Worm (Caenorhabditis elegans) whole organism, L4/young adult: Measurements from ENCODE around the gene hpo-10.

Source experiments
- W03F9.2 ChIP-seq: fragments of 150-350 bp; optimal IDR thresholded peaks from 2 replicates; lab custom pipeline; 2014; ENCODE audit warnings: missing biosample characterization, missing genetic modification characterization
- dao-5 ChIP-seq: sonication (generic microtip); optimal IDR thresholded peaks from 2 replicates; lab custom pipeline; 2016; ENCODE audit warnings: missing genotype, missing genetic modification characterization, moderate library complexity, missing compliant biosample characterization
- him-1 ChIP-seq: sonication (generic microtip); optimal IDR thresholded peaks from 2 replicates; lab custom pipeline; 2016; ENCODE audit warnings: missing genotype, missing genetic modification reagents, missing genetic modification characterization, missing compliant biosample characterization

Gene hpo-10

DNA sequence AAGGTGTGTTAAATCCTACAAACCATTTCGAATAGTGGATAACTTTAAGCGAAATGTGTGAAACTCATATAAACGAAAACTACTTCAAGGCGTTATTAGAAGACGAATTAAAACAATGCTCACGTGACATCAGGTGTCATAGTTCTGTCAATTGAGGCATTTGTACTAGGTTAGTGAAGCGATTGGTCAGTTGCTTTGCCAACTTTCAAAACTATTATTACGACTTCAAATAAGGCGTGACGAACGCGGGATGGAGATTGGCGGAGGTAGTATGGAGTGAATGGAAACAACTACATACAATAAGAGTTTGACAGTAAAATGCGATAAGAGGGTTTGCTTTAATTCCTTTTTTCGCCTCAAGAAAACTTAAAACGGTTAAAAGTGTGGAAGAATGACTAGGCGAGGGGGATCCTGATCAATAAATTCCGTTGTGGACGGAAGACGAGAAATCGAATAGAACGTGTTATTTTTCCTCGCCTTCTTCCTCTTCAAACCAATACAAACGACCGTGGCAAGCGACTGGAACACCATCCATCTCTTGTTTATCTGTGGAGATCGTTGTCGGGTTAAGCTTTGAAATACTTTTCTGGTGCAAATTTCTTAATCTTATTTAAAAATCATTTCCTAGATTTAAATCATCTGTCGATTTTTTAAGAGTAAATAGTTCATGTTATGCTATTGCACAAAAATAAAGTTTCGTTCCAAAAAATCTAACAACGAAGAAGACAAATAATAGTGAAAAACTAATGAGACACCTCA, 38.3 kb upstream of the hpo-10 start:
- TF ChIP-seq dao-5 (tag; lab: Kevin White, UChicago) (no peak), him-1 (tag; lab: Kevin White, UChicago) (no peak), W03F9.2 (tag; lab: Kevin White, UChicago) (no peak)

DNA sequence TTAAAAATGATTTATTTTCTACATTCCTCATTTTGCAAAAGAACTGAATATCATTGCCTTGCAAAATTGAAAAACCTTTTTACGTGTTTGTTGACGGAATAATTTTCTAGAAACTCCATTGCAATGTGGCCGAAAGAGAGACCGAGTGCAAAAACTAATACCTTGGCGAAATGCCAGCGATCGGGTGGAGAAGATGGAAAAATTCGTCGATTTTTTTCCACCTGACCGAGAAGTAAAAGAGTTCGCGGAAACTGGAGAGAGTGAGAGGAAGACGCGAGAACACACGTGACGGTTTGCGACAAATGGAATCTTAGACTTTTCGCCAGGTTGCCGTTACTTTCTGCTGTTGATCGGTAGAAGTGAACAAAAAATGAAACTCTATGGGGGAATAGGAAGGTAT, 37.6 kb upstream of the hpo-10 start:
- no peak for TF ChIP-seq him-1 (tag; lab: Kevin White, UChicago)

DNA sequence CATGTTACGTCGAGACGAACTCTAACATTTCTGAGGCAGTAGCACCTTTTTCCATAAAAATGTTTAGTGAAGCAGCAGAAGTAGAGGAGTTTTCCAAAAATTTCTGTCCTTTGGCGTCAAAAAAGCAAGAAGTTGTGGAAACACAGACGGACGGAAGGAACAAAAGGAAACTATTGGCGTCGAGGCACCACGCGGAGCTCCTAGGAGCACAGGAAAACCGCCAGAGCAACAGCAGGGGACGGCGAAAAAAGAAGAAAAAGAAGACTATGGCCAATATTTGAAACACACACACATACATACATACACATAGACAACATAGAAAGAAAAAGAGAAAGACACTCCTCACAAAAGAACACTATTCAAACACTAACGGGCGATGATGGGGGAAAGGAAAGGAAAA, 36.4 kb upstream of the hpo-10 start:
- TF ChIP-seq dao-5 (tag; lab: Kevin White, UChicago) (no peak), W03F9.2 (tag; lab: Kevin White, UChicago) (no peak)

DNA sequence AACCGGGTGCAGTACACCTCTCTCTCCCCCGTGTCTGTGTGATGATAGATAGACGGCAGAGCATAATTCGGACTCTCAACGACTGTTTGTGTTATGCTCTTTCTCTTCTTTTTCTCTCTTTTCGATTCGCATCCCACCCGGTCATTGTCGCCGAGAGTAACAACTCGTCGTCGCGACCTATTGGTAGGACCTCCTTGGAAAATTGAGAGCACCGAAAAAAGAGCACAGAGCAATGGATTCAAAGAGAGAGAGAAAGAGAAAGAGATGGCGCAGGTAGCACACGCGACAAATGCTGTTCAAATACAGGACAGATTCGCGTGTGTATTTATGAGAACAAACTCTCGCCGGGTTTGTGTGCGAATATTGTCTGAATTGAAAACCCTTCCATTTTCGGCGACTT, 35.6 kb upstream of the hpo-10 start:
- TF ChIP-seq W03F9.2 (tag; lab: Kevin White, UChicago) (no peak), dao-5 (tag; lab: Kevin White, UChicago) (no peak), him-1 (tag; lab: Kevin White, UChicago) (no peak)

DNA sequence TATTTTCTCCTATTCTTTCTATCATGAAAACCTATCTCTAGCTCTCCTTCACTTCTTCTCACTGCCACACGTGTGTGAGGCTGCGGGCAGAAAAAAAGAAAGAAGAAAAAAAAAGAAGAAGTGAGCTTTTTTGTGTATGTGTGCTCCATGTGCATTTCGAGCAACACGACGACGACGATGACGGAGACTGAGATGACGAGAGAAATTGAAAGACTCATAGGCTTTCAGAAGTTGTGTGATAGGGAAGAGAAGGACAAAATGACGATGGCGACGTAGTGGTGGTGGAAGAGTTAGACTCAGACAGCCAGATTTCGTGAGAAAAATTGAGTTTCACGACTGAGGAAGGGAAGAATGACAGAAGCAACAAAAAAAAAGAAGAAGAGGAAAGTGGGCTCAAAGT, 33.8 kb upstream of the hpo-10 start:
- TF ChIP-seq dao-5 (tag; lab: Kevin White, UChicago) = no peak
- no peak for TF ChIP-seq W03F9.2 (tag; lab: Kevin White, UChicago)
- TF ChIP-seq him-1 (tag; lab: Kevin White, UChicago) = peak; percentile 83

DNA sequence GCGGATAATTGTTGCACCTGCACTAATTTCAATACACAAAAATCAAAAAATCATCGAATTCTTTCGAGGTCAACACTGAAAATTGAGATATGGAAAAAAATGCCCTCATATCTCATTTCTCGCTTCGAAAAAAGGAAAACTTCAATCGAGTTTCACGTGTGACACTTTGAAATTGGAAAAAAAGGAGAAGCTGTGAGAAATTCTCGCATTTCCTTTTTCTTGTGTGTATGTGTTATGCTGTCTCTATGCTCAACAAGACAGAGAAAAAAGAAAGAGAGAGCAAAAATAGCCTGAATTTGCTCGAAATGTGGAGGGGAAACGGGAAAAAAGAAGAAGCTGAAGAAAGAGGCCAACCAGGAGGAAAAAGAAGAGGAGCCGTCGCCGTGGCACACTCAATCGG, 32.9 kb upstream of the hpo-10 start:
- TF ChIP-seq him-1 (tag; lab: Kevin White, UChicago) = no peak
- no peak for TF ChIP-seq dao-5 (tag; lab: Kevin White, UChicago)

DNA sequence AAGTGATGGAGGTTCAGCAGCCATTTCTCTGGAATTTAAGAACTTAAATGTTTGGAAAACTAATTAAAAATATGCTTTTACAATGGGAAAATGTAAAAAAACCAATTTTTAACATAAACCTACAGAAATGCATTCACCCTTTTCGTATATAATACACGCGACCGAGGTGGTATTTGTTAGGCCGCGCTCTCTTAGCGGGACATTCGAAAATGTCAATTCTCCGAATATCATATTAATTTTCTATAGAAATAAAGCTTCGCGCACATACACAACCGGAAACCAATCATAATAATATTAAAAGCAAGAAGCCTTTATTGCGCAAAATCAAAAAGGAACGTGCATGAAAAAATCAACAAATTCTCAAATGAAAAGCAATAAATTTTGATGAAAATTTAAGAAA, 26.0 kb upstream of the hpo-10 start, which contains the start of gene ddx-23:
ddx-23 (minus strand) TSS at position 30 of the 400 bp plus-strand sequence.
- TF ChIP-seq dao-5 (tag; lab: Kevin White, UChicago) (no peak), W03F9.2 (tag; lab: Kevin White, UChicago) (peak; percentile 1)

DNA sequence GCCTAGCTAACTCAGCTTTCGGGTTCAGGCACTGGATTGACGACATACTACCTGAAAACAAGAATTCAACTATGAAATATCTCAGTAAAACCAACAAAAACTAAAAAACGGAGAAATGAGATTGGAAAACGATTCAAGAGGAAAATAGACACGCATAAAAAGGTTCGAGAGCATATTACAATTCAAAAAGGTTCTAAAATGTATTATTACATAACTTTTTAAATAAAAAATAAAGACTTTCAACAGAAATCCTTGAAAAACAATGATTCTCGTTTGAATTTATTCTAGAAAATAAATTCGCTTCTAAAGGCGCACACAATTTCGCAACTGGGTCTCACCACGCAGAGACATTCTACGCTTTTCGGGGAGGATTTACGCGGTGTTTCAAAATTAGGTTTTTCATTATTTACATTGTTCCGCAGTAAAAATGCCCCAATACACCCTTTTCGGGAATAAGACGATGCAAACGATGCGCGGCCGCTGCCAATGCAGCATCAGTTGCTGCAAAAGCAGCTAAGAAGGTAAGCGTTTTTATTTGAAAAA, 23.6 kb upstream of the hpo-10 start, which contains the start of the genes cct-6 and alh-9:
cct-6 (minus strand) TSS at position 51 of the 543 bp plus-strand sequence.
alh-9 (plus strand) TSS at position 382 of the 543 bp plus-strand sequence.
- peak; percentile 94 for TF ChIP-seq W03F9.2 (tag; lab: Kevin White, UChicago)
- no peak for TF ChIP-seq dao-5 (tag; lab: Kevin White, UChicago)

DNA sequence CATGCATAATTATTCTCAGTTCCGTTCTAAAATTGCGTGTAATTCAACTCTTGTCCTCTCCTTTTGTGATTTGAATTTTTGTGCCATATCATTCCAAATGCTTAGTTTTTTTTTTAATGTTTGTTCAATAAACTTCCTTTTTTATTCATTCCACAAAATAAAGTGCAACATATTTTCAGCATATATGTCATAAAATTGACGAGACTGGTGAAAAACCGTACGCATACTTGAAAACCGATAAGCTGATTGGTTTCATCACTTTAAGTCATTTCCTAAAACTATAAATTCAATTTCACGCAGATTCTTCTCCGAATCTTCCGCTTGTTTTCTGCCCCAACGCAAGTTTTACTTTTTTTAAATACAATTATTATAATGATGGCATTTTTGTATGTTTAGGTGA, 20.3 kb upstream of the hpo-10 start, which contains the start of gene dpf-4:
dpf-4 (plus strand) TSS at position 301 of the 400 bp plus-strand sequence.
- no peak for TF ChIP-seq dao-5 (tag; lab: Kevin White, UChicago)
- TF ChIP-seq him-1 (tag; lab: Kevin White, UChicago) = no peak
- TF ChIP-seq W03F9.2 (tag; lab: Kevin White, UChicago) = no peak

DNA sequence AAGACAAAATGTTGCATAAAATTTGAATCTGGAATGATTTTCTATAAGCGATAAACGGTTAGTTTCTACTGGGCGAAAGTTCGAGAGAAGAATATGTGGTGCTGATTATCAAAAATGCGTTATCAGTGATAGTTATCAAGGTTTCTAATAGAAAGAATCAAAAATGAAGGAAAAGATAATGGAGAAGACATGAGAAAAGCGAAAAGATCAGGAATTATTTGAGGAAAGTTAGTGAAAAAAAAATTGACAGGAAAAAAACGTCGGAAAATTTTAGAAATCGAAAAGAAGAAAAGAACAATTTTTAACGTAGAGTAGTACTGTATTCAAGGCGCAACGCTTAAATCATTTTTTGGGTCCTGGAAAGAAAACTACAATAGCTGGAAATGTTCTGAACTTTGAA, 15.5 kb upstream of the hpo-10 start, which contains the start of gene dnpp-1:
dnpp-1 (minus strand) TSS at position 30 of the 400 bp plus-strand sequence.
- TF ChIP-seq dao-5 (tag; lab: Kevin White, UChicago) (no peak), W03F9.2 (tag; lab: Kevin White, UChicago) (peak; percentile 16), him-1 (tag; lab: Kevin White, UChicago) (no peak)

DNA sequence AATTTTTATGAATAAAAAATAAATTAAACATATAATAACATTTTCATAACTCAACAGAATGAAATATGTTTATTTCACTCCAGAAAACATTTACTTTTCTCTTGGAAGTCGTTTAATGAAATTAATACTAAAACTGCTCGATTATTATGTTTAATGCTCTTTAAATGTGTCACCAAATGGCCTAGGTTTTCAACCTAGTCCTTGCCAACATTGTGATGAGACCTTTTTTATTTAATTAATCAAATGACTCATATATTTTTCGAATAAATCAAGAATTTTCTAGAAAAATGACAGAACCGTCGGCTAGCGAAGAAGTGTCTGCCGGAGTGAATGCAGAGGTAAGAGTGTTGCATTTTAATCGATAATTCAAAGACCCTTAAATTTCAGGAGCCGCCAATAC, 15.0 kb upstream of the hpo-10 start, which contains the start of gene rabn-5:
rabn-5 (plus strand) TSS at position 284 of the 400 bp plus-strand sequence.
- TF ChIP-seq him-1 (tag; lab: Kevin White, UChicago) (no peak), dao-5 (tag; lab: Kevin White, UChicago) (no peak)

DNA sequence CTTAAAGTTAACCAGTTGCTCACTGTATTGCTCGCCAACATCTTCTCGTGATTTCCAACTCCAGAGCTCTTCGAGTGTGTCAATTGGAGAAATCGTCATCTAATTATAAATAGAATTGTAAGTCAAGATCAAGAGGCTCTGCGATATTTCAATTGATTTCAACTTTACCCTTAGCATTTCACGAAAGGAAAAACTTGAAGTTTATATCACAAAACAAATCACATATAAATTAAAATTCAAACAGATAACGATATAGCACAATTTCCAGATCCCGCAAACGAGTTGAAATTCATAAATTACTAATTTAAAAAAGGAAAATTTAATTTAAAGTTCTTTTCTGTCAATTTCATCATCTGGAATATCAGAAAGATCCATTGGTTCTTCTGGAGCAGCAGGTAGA, 10.9 kb upstream of the hpo-10 start, which contains the start of gene eng-1:
eng-1 (minus strand) TSS at position 101 of the 400 bp plus-strand sequence.
- TF ChIP-seq him-1 (tag; lab: Kevin White, UChicago) (no peak), dao-5 (tag; lab: Kevin White, UChicago) (no peak), W03F9.2 (tag; lab: Kevin White, UChicago) (no peak)

DNA sequence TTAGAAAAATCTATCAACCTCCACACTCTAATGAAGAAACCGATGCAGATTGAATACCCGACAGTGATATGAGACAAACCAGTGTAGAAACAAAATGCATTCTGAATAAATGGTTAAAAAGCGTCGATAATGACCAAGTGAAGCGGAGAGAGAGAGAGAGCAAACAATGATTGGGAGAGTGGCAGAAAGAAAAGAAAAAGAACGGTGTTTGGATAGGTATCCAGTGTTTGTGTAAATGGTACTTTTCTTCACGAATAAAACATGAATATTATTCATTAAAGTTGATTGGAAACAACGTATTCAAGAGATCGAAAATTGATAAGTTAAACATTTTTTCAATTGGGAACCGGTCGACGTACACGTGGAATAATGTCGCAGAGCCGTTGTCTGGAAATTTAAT, 9.9 kb upstream of the hpo-10 start, which contains the start of gene F01F1.15:
F01F1.15 (minus strand) TSS at position 101 of the 400 bp plus-strand sequence.
- TF ChIP-seq dao-5 (tag; lab: Kevin White, UChicago) (no peak), him-1 (tag; lab: Kevin White, UChicago) (no peak), W03F9.2 (tag; lab: Kevin White, UChicago) (no peak)

DNA sequence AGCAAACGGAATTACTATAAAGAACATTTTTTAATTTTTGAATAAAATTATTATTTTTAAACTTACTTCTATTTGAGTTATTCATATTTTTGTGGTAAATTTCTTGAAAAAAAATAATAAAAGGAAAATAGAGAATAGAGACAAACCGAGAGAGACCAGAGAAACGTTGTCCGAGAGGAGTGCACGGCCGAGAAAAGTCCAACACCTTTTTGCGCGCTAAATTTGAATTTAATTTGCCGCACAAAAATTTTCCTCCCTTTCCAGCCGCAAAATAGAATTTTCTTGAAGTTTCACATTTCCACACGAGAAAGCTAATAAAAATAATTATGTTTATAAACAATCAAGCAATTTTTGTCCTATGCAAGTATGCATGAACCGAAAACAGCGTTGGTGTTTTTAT, 7.5 kb upstream of the hpo-10 start, which contains the start of the genes F01F1.11 and F01F1.3:
F01F1.11 (minus strand) TSS at position 118 of the 400 bp plus-strand sequence.
F01F1.3 (plus strand) TSS at position 179 of the 400 bp plus-strand sequence.
- TF ChIP-seq him-1 (tag; lab: Kevin White, UChicago) = no peak
- TF ChIP-seq W03F9.2 (tag; lab: Kevin White, UChicago) = peak; percentile 69
